Worm (Caenorhabditis elegans): ENCODE measurements around the gene C32D5.8.

DNA sequence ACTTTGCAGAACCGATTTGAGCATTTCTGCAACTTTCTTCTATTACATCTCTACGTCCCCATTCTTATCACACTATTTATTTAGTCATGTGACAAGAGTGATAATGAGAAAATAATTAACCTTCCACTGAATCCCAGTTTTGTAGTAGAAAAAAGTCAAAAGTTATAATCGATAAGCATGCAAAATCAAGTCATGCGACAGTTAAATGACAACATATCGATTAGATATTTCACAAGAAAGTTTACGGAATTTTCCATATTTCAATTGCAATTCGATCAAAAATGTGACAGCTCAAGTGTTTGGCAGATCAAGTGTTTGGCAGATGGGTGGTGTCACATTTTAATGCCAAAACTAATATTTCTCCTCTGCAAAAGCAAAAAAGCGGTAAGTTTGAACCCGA, 28.9 kb upstream of the C32D5.8 start:
- TF ChIP-seq flt-1 (GFP tag; IDR thresholded peaks at IDR 0.05) (no peak), ref-1 (GFP tag; conservative IDR thresholded peaks at IDR 0.05) (no peak), cog-1 (tag; optimal IDR thresholded peaks at IDR 0.05) (no peak), ztf-23 (GFP tag; IDR thresholded peaks at IDR 0.05) (no peak), tab-1 (GFP tag; IDR thresholded peaks at IDR 0.05) (no peak)
